Worm (Caenorhabditis elegans) whole organism, L4 larva: ENCODE data around the gene C24B9.3.

Experiments
- D1046.2 ChIP-seq: fragments of 200-800 bp; sonication (Bioruptor generic); IDR thresholded peaks from 2 replicates; pipeline ENCODE4 v1.3.6; 2022; ENCODE audit warnings: missing genetic modification characterization, missing compliant biosample characterization
- F10B5.3 ChIP-seq: sonication (generic microtip); optimal IDR thresholded peaks from 2 replicates; lab custom pipeline; 2016; ENCODE audit warnings: mild to moderate bottlenecking, missing genetic modification characterization, missing compliant biosample characterization
- F44E2.7 ChIP-seq: fragments of 200-800 bp; sonication (Bioruptor generic); IDR thresholded peaks from 2 replicates; pipeline ENCODE4 v2.1.2; 2022; ENCODE audit warnings: missing genetic modification characterization, missing compliant biosample characterization
- R02D3.7 ChIP-seq: fragments of 150-350 bp; sonication (generic microtip); optimal IDR thresholded peaks from 3 replicates; lab custom pipeline; 2014; ENCODE audit warnings: missing biosample characterization, missing genetic modification characterization
- T20F7.1 ChIP-seq: fragments of 200-800 bp; sonication (Bioruptor generic); optimal IDR thresholded peaks from 2 replicates; lab custom pipeline; 2018; ENCODE audit warnings: mild to moderate bottlenecking, missing genetic modification characterization, missing compliant biosample characterization
- Y48G9A.11 ChIP-seq: fragments of 200-800 bp; sonication (Bioruptor generic); IDR thresholded peaks from 2 replicates; pipeline ENCODE4 v1.3.6; 2022; ENCODE audit warnings: missing genetic modification reagents, missing genetic modification characterization, missing compliant biosample characterization
- aha-1 ChIP-seq: fragments of 150-350 bp; peaks from one replicate; lab custom pipeline; 2014; ENCODE audit warnings: missing biosample characterization, missing genetic modification characterization
- aly-2 ChIP-seq: sonication (generic microtip); optimal IDR thresholded peaks from 2 replicates; lab custom pipeline; 2018; ENCODE audit warnings: missing biosample characterization, missing genetic modification characterization
- ama-1 ChIP-seq: fragments of 150-350 bp; optimal IDR thresholded peaks from 2 replicates; lab custom pipeline; 2014; ENCODE audit warnings: inconsistent platforms, mixed read lengths
- arid-1 ChIP-seq: fragments of 200-800 bp; sonication (Bioruptor generic); conservative IDR thresholded peaks from 2 replicates; pipeline ENCODE4 v1.3.6; 2022; ENCODE audit warnings: missing genetic modification reagents, missing genetic modification characterization, missing compliant biosample characterization
- ceh-44 ChIP-seq: fragments of 200-800 bp; sonication (Bioruptor generic); IDR thresholded peaks from 2 replicates; pipeline ENCODE4 v1.3.6; 2022; ENCODE audit warnings: missing genetic modification reagents, missing genetic modification characterization, missing compliant biosample characterization
- ceh-82 ChIP-seq: sonication (generic microtip); optimal IDR thresholded peaks from 2 replicates; lab custom pipeline; 2017; ENCODE audit warnings: missing biosample characterization, missing genetic modification characterization
- cey-2 ChIP-seq: sonication (generic microtip); optimal IDR thresholded peaks from 3 replicates; lab custom pipeline; 2017; ENCODE audit warnings: missing genetic modification characterization, mild to moderate bottlenecking, missing compliant biosample characterization, antibody characterized with exemption, borderline replicate concordance; ENCODE audit not compliant: insufficient read depth
- dmd-6 ChIP-seq: fragments of 200-800 bp; sonication (Bioruptor generic); IDR thresholded peaks from 2 replicates; pipeline ENCODE4 v1.3.6; 2022; ENCODE audit warnings: missing genetic modification reagents, missing genetic modification characterization, missing compliant biosample characterization
- dmd-9 ChIP-seq: fragments of 200-800 bp; sonication (Bioruptor generic); IDR thresholded peaks from 2 replicates; pipeline ENCODE4 v1.3.6; 2022; ENCODE audit warnings: missing genetic modification reagents, missing genetic modification characterization, missing compliant biosample characterization
- duxl-1 ChIP-seq: sonication (generic microtip); optimal IDR thresholded peaks from 2 replicates; lab custom pipeline; 2016; ENCODE audit warnings: mild to moderate bottlenecking, missing genetic modification characterization, moderate library complexity, missing compliant biosample characterization; ENCODE audit not compliant: poor library complexity
- egl-43 ChIP-seq: fragments of 200-800 bp; sonication (Bioruptor generic); IDR thresholded peaks from 2 replicates; pipeline ENCODE4 v1.3.6; 2022; ENCODE audit warnings: missing genetic modification reagents, missing genetic modification characterization, missing compliant biosample characterization
- gei-8 ChIP-seq: fragments of 200-800 bp; sonication (Bioruptor generic); optimal IDR thresholded peaks from 2 replicates; lab custom pipeline; 2018; ENCODE audit warnings: mild to moderate bottlenecking, missing genetic modification characterization, missing compliant biosample characterization
- hlh-30 ChIP-seq: sonication (generic microtip); optimal IDR thresholded peaks from 2 replicates; lab custom pipeline; 2017; ENCODE audit warnings: antibody characterized with exemption, mild to moderate bottlenecking, missing genetic modification characterization, missing compliant biosample characterization; ENCODE audit not compliant: insufficient read depth
- lin-1 ChIP-seq: fragments of 200-800 bp; sonication (Bioruptor generic); IDR thresholded peaks from 2 replicates; pipeline ENCODE4 v1.3.6; 2022; ENCODE audit warnings: missing genetic modification reagents, missing genetic modification characterization, missing compliant biosample characterization
- lin-29 ChIP-seq: fragments of 200-800 bp; sonication (Bioruptor generic); IDR thresholded peaks from 2 replicates; pipeline ENCODE4 v1.3.6; 2022; ENCODE audit warnings: missing genetic modification reagents, missing genetic modification characterization, missing compliant biosample characterization
- madf-5 ChIP-seq, 2 experiments: fragments of 200-800 bp; sonication (Bioruptor generic); IDR thresholded peaks; 2 replicates each; pipeline ENCODE4 v1.3.6; 2022; ENCODE audit warnings: missing compliant biosample characterization in 2 of 2, missing genetic modification characterization in 2 of 2
- mes-2 ChIP-seq: sonication (generic microtip); optimal IDR thresholded peaks from 2 replicates; lab custom pipeline; 2016; ENCODE audit warnings: missing genotype, mild to moderate bottlenecking, missing genetic modification characterization, missing compliant biosample characterization; ENCODE audit not compliant: poor library complexity, severe bottlenecking
- nhr-102 ChIP-seq: sonication (generic microtip); optimal IDR thresholded peaks from 2 replicates; lab custom pipeline; 2016; ENCODE audit warnings: mild to moderate bottlenecking, missing genetic modification characterization, moderate library complexity, missing compliant biosample characterization
- nhr-111 ChIP-seq: fragments of 200-800 bp; sonication (Bioruptor generic); optimal IDR thresholded peaks from 2 replicates; lab custom pipeline; 2018; ENCODE audit warnings: mild to moderate bottlenecking, missing genetic modification characterization, missing compliant biosample characterization
- nhr-237 ChIP-seq: sonication (generic microtip); optimal IDR thresholded peaks from 2 replicates; lab custom pipeline; 2017; ENCODE audit warnings: missing biosample characterization, missing genetic modification characterization
- nhr-25 ChIP-seq: sonication (generic microtip); optimal IDR thresholded peaks from 2 replicates; lab custom pipeline; 2017; ENCODE audit warnings: missing genetic modification characterization, mild to moderate bottlenecking, missing compliant biosample characterization, antibody characterized with exemption, moderate library complexity, borderline replicate concordance; ENCODE audit not compliant: insufficient read depth
- nhr-28 ChIP-seq: fragments of 150-350 bp; optimal IDR thresholded peaks from 2 replicates; lab custom pipeline; 2014; ENCODE audit warnings: missing biosample characterization, missing genetic modification characterization
- nhr-76 ChIP-seq: fragments of 150-350 bp; optimal IDR thresholded peaks from 2 replicates; lab custom pipeline; 2014; ENCODE audit warnings: missing biosample characterization, missing genetic modification characterization
- nhr-77 ChIP-seq: fragments of 150-350 bp; optimal IDR thresholded peaks from 2 replicates; lab custom pipeline; 2014; ENCODE audit warnings: missing biosample characterization, missing genetic modification characterization
- pqm-1 ChIP-seq: sonication (generic microtip); optimal IDR thresholded peaks from 2 replicates; lab custom pipeline; 2017; ENCODE audit warnings: missing biosample characterization, missing genetic modification characterization
- snpc-4 ChIP-seq: fragments of 150-350 bp; optimal IDR thresholded peaks from 2 replicates; lab custom pipeline; 2014; ENCODE audit warnings: missing biosample characterization, missing genetic modification characterization
- spr-3 ChIP-seq: fragments of 200-800 bp; sonication (Bioruptor generic); optimal IDR thresholded peaks from 2 replicates; lab custom pipeline; 2018; ENCODE audit warnings: mild to moderate bottlenecking, missing genetic modification characterization, missing compliant biosample characterization
- tag-97 ChIP-seq: fragments of 200-800 bp; sonication (Bioruptor generic); IDR thresholded peaks from 2 replicates; pipeline ENCODE4 v1.3.6; 2022; ENCODE audit warnings: missing genetic modification characterization, missing compliant biosample characterization
- tra-1 ChIP-seq: fragments of 200-800 bp; sonication (Bioruptor generic); IDR thresholded peaks from 2 replicates; pipeline ENCODE4 v1.3.6; 2022; ENCODE audit warnings: missing genetic modification reagents, missing genetic modification characterization, missing compliant biosample characterization
- unc-39 ChIP-seq: sonication (generic microtip); optimal IDR thresholded peaks from 2 replicates; lab custom pipeline; 2017; ENCODE audit warnings: missing biosample characterization, missing genetic modification characterization
- unc-62 ChIP-seq, 3 experiments: fragments of 150-350 bp in 1 of 3; sonication (generic microtip); optimal IDR thresholded peaks in 2 of 3; peaks in 1 of 3; 1 replicate in 1 of 3; 2 replicates in 2 of 3; lab custom pipeline; 2014 to 2017; ENCODE audit warnings: missing biosample characterization in 3 of 3, missing genetic modification characterization in 3 of 3, missing genetic modification reagents in 3 of 3, missing genotype in 1 of 3
- zfp-2 ChIP-seq: sonication (generic microtip); optimal IDR thresholded peaks from 2 replicates; lab custom pipeline; 2016; ENCODE audit warnings: mild to moderate bottlenecking, missing genetic modification characterization, missing compliant biosample characterization
- zip-11 ChIP-seq: fragments of 200-800 bp; sonication (Bioruptor generic); IDR thresholded peaks from 2 replicates; pipeline ENCODE4 v1.3.6; 2022; ENCODE audit warnings: missing genetic modification characterization, missing compliant biosample characterization
- ztf-7 ChIP-seq: fragments of 150-350 bp; optimal IDR thresholded peaks from 2 replicates; lab custom pipeline; 2014; ENCODE audit warnings: missing biosample characterization, missing genetic modification characterization

The C24B9.3 gene

ce11 chrV:2688562-2688961 lies 22.8 kb downstream of the C24B9.3 start:
- no peak for TF ChIP-seq ama-1 (lab: Kevin White, UChicago)
- TF ChIP-seq gei-8 (GFP tag; lab: Kevin White, UChicago): no peak
- TF ChIP-seq tra-1 (GFP tag; lab: Robert Waterston, UW): peak; percentile 6; the same call in 1 of the 2 replicates
- TF ChIP-seq duxl-1 (tag; lab: Kevin White, UChicago): no peak
- no peak for TF ChIP-seq unc-39

DNA sequence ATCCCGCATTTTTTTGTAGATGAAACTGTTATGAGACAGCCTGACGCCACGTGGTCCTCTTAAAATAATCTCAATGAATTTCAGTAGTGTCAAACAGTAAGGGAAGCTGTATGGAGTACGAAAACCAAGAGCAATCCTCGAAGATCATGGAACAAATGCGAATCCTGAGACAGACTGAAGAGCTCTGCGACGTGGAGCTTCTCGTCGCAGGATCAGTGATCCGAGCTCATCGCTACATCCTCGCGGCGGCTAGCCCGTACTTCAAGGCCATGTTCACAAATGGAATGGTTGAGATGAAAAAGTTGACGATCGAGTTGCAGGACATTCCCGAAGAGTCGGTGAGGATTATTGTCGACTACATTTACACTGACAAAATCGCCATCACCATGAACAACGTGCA lies 27.2 kb downstream of the C24B9.3 start:
- no peak for TF ChIP-seq T20F7.1 (GFP tag; lab: Kevin White, UChicago)
- peak; percentile 96 for TF ChIP-seq aha-1 (tag; lab: Kevin White, UChicago)
- TF ChIP-seq nhr-77: no peak
- no peak for TF ChIP-seq unc-62 (GFP tag; optimal IDR thresholded peaks at IDR 0.05 in 1 of 2; lab: Kevin White, UChicago)
- TF ChIP-seq unc-62 (tag; optimal IDR thresholded peaks at IDR 0.05; lab: Kevin White, UChicago): no peak

ce11 chrV:2683497-2683896 lies 27.9 kb downstream of the C24B9.3 start:
- TF ChIP-seq ama-1 (lab: Kevin White, UChicago) (no peak), ceh-82 (tag; lab: Kevin White, UChicago) (no peak), nhr-28 (tag; lab: Kevin White, UChicago) (peak; percentile 92), zfp-2 (tag; lab: Kevin White, UChicago) (no peak)

DNA sequence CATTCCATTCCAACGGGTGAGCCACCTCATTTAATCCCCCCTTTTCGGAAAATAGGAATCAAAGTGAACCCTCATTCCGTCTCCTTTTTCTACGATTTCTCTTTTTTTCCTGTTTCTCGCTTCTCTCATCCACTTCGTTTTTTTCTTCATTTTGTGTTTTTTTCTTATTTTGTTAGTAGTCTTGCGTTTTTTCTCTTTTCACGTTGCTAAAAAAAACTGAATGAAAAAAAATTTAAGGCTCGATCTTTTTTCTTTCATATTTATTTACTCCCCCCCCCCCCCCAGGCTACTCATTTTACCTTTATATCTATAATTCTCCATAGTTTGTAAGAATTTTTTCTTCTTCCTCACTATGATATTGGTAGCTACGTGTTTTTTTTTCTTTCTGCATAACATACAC lies 33.8 kb downstream of the C24B9.3 start:
- TF ChIP-seq nhr-102 (tag; lab: Kevin White, UChicago) (no peak), aha-1 (tag; lab: Kevin White, UChicago) (peak; percentile 30), unc-62 (GFP tag; optimal IDR thresholded peaks at IDR 0.05 in 1 of 2; lab: Kevin White, UChicago) (peak in 1 of 2 experiments; percentile 94), unc-62 (tag; optimal IDR thresholded peaks at IDR 0.05; lab: Kevin White, UChicago) (no peak)
- TF ChIP-seq, all 104 proteins: peak for 2

DNA sequence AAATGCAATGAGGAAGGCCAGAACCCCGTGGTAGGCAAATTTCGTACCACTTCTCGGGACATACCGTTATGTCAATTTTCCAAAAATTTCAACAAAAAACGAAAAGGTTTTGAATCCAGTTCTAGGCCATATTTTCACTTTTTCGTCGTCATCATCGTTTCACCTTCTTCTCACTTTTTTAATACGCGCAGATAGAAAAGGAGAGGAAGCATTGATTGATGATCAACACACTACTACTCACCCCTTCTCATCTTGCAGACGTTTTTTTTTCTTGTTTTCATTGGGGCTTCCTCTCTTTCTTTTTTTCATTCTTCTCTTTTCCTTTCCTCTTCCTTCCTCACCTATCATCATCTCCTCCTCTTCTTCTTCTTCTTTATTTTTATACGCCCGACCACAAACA lies 35.7 kb downstream of the C24B9.3 start:
- peak; percentile 37 for TF ChIP-seq nhr-28 (tag; lab: Kevin White, UChicago)
- TF ChIP-seq cey-2 (tag; lab: Kevin White, UChicago): no peak
- TF ChIP-seq dmd-6 (GFP tag; lab: Robert Waterston, UW): no peak
- TF ChIP-seq egl-43 (GFP tag; lab: Robert Waterston, UW): no peak
- TF ChIP-seq nhr-111 (GFP tag; lab: Kevin White, UChicago): no peak
- no peak for TF ChIP-seq nhr-25
- TF ChIP-seq madf-5 (GFP tag; IDR thresholded peaks at IDR 0.05; lab: Robert Waterston, UW): no peak
- no peak for TF ChIP-seq ztf-7

DNA sequence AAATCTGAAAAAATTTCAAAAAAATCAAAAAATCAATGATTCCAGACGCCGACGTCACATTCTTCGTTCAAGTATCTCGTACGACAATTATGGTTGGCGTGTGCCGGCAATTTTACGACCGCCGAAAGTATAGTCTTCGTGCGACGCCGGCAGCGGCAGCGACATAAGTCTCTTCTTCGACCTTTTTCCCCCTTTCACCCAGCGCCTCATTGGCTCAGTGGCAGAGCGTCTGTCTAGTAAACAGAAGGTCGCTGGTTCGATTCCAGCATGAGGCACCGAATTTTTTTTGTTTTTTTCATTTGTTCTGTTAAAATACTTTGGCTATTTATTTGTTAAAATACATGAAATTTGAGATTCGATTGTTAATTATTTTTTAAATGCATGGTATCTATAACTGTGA lies 37.6 kb downstream of the C24B9.3 start:
- TF ChIP-seq ceh-44 (GFP tag; lab: Robert Waterston, UW): no peak
- TF ChIP-seq R02D3.7 (tag; lab: Kevin White, UChicago): no peak
- peak; percentile 55; the same call in 1 of the 2 replicates for TF ChIP-seq arid-1 (GFP tag; lab: Robert Waterston, UW)
- TF ChIP-seq snpc-4 (tag; lab: Kevin White, UChicago): no peak
- TF ChIP-seq F10B5.3 (tag; lab: Kevin White, UChicago): no peak
- peak; percentile 58; the same call in 1 of the 2 replicates for TF ChIP-seq lin-1 (GFP tag; lab: Robert Waterston, UW)
- TF ChIP-seq madf-5 (GFP tag; IDR thresholded peaks at IDR 0.05; lab: Robert Waterston, UW): peak in 1 of 2 experiments; percentile 79; a peak in 1 of 4 replicates
- TF ChIP-seq F44E2.7 (GFP tag; lab: Robert Waterston, UW): no peak
- TF ChIP-seq nhr-76 (tag; lab: Kevin White, UChicago): no peak
- TF ChIP-seq D1046.2: 0 out of 2 replicates have a peak, but pooled peaks have one; percentile 39
- TF ChIP-seq aly-2 (tag; lab: Kevin White, UChicago): no peak
- TF ChIP-seq pqm-1 (tag; lab: Kevin White, UChicago): no peak
- TF ChIP-seq nhr-28 (tag; lab: Kevin White, UChicago): peak; percentile 51
- TF ChIP-seq dmd-6 (GFP tag; lab: Robert Waterston, UW): peak; percentile 48
- no peak for TF ChIP-seq nhr-102 (tag; lab: Kevin White, UChicago)
- no peak for TF ChIP-seq zip-11 (GFP tag; lab: Robert Waterston, UW)
- TF ChIP-seq tag-97: no peak
- no peak for TF ChIP-seq tra-1 (GFP tag; lab: Robert Waterston, UW)
- TF ChIP-seq Y48G9A.11 (GFP tag; lab: Robert Waterston, UW): peak; percentile 59; the same call in 1 of the 2 replicates
- peak; percentile 61 for TF ChIP-seq mes-2
- TF ChIP-seq dmd-9: no peak
- TF ChIP-seq lin-29 (GFP tag; lab: Robert Waterston, UW): no peak
- TF ChIP-seq nhr-237 (tag; lab: Kevin White, UChicago): no peak
- TF ChIP-seq hlh-30 (tag; lab: Kevin White, UChicago): peak; percentile 44
- TF ChIP-seq spr-3: no peak
